Worm (Caenorhabditis elegans) whole organism, L1 larva: ENCODE measurements around the gene W06D11.3.

ENCODE experiments used
- ceh-90 ChIP-seq: sonication (generic microtip); optimal IDR thresholded peaks from 2 replicates; lab custom pipeline; 2016; ENCODE audit warnings: missing genetic modification characterization, missing compliant biosample characterization
- fkh-10 ChIP-seq: sonication (generic microtip); optimal IDR thresholded peaks from 2 replicates; lab custom pipeline; 2017; ENCODE audit warnings: missing biosample characterization, missing genetic modification reagents, missing genetic modification characterization
- fkh-4 ChIP-seq: sonication (generic microtip); optimal IDR thresholded peaks from 2 replicates; lab custom pipeline; 2016; ENCODE audit warnings: missing compliant biosample characterization, missing genetic modification characterization, borderline replicate concordance
- fos-1 ChIP-seq: fragments of 150-350 bp; optimal IDR thresholded peaks from 2 replicates; lab custom pipeline; 2014; ENCODE audit warnings: missing biosample characterization, missing genetic modification characterization
- lin-15B ChIP-seq: fragments of 150-350 bp; sonication (generic microtip); optimal IDR thresholded peaks from 3 replicates; lab custom pipeline; 2014; ENCODE audit warnings: missing biosample characterization, missing genetic modification characterization
- mep-1 ChIP-seq: fragments of 150-350 bp; optimal IDR thresholded peaks from 2 replicates; lab custom pipeline; 2014; ENCODE audit warnings: missing biosample characterization, missing genetic modification characterization
- nhr-237 ChIP-seq: fragments of 150-350 bp; optimal IDR thresholded peaks from 2 replicates; lab custom pipeline; 2014; ENCODE audit warnings: missing biosample characterization, missing genetic modification characterization
- pag-3 ChIP-seq: sonication (generic microtip); optimal IDR thresholded peaks from 2 replicates; lab custom pipeline; 2017; ENCODE audit warnings: missing genetic modification characterization, mild to moderate bottlenecking, missing compliant biosample characterization, antibody characterized with exemption, borderline replicate concordance; ENCODE audit not compliant: insufficient read depth
- snpc-4 ChIP-seq: fragments of 150-350 bp; optimal IDR thresholded peaks from 2 replicates; lab custom pipeline; 2014; ENCODE audit warnings: missing biosample characterization, missing genetic modification characterization
- unc-62 ChIP-seq: fragments of 150-350 bp; optimal IDR thresholded peaks from 2 replicates; lab custom pipeline; 2014; ENCODE audit warnings: missing biosample characterization, missing genetic modification reagents, missing genetic modification characterization
- ztf-4 ChIP-seq: fragments of 150-350 bp; optimal IDR thresholded peaks from 2 replicates; lab custom pipeline; 2014; ENCODE audit warnings: missing biosample characterization, missing genetic modification characterization

DNA sequence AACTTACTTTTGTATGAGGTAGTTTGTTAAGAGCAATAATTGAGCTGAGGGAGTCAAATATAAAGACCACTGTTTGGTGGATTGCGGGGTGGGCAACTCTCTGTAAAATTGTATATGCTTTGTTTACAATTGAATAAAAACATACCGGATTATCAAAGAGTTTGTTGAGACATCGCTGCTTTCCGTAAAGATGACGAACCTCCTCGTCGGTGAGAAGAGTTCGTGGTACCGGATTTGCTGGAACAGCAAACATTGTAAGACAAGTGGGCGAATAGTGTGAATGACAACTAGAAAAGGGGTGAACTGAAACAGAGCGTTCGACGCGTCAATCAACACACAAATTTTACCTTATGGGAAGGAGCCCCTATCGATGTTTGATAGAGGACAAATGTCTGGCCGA is 2.1 kb upstream of the W06D11.3 start, which contains the start of gene W06D11.2:
- TF ChIP-seq fos-1 (tag; lab: Kevin White, UChicago) (no peak), nhr-237 (tag; lab: Kevin White, UChicago) (no peak), fkh-4 (tag; lab: Kevin White, UChicago) (no peak), lin-15B (tag; lab: Kevin White, UChicago) (no peak), fkh-10 (GFP tag; lab: Kevin White, UChicago) (no peak), pag-3 (tag; lab: Kevin White, UChicago) (no peak), unc-62 (GFP tag; lab: Kevin White, UChicago) (no peak), mep-1 (no peak), snpc-4 (tag; lab: Kevin White, UChicago) (no peak), ceh-90 (tag; lab: Kevin White, UChicago) (no peak), ztf-4 (no peak)
